Fruit fly (Drosophila melanogaster) whole organism, wandering third instar larva: Measurements from ENCODE around the gene SP555.

Source experiments
- Abd-B ChIP-seq: fragments of >200 bp; optimal IDR thresholded peaks from 2 replicates; lab custom pipeline; 2017; ENCODE audit warnings: missing biosample characterization, missing genetic modification characterization
- CG32264 ChIP-seq: fragments of 200-800 bp; sonication (Bioruptor generic); optimal IDR thresholded peaks from 2 replicates; lab custom pipeline; 2016; ENCODE audit warnings: missing biosample characterization, missing genetic modification characterization
- CrebA ChIP-seq: fragments of 200-800 bp; sonication (Bioruptor generic); optimal IDR thresholded peaks from 2 replicates; lab custom pipeline; 2016; ENCODE audit warnings: missing biosample characterization, mild to moderate bottlenecking, missing genetic modification characterization, borderline replicate concordance
- Dif ChIP-seq: fragments of 200-275, 200-300 bp; sonication (Bioruptor generic); optimal IDR thresholded peaks from 2 replicates; lab custom pipeline; 2018; ENCODE audit warnings: missing biosample characterization, missing genetic modification characterization; ENCODE audit not compliant: partially characterized antibody
- GATAd ChIP-seq: sonication (Bioruptor generic); optimal IDR thresholded peaks from 2 replicates; lab custom pipeline; 2016; ENCODE audit warnings: missing biosample characterization, missing genetic modification characterization
- HLH106 ChIP-seq: fragments of 200-800 bp; optimal IDR thresholded peaks from 3 replicates; lab custom pipeline; 2019; ENCODE audit warnings: missing biosample characterization, mild to moderate bottlenecking, missing genetic modification characterization, moderate library complexity
- Hnf4 ChIP-seq: fragments of 200-800 bp; sonication (Bioruptor generic); optimal IDR thresholded peaks from 2 replicates; lab custom pipeline; 2016; ENCODE audit warnings: missing biosample characterization, mild to moderate bottlenecking, missing genetic modification characterization
- Hr78 ChIP-seq: fragments of >200 bp; optimal IDR thresholded peaks from 2 replicates; lab custom pipeline; 2017; ENCODE audit warnings: missing biosample characterization, missing genetic modification characterization
- Hr83 ChIP-seq: fragments of 200-300 bp; sonication (Bioruptor generic); optimal IDR thresholded peaks from 2 replicates; lab custom pipeline; 2016; ENCODE audit warnings: missing biosample characterization, mild to moderate bottlenecking, missing genetic modification characterization, moderate library complexity; ENCODE audit not compliant: poor library complexity, severe bottlenecking
- Jra ChIP-seq: sonication (Bioruptor generic); optimal IDR thresholded peaks from 2 replicates; lab custom pipeline; 2016; ENCODE audit warnings: missing biosample characterization, missing genetic modification characterization
- Mio ChIP-seq: sonication (Bioruptor generic); optimal IDR thresholded peaks from 2 replicates; lab custom pipeline; 2016; ENCODE audit warnings: missing biosample characterization, missing genetic modification characterization
- Myc ChIP-seq: fragments of >200 bp; optimal IDR thresholded peaks from 2 replicates; lab custom pipeline; 2017
- N ChIP-seq: fragments of >200 bp; optimal IDR thresholded peaks from 2 replicates; lab custom pipeline; 2018; ENCODE audit warnings: missing biosample characterization, missing external identifiers, missing genetic modification characterization
- OdsH ChIP-seq: fragments of 200-800 bp; sonication (Bioruptor generic); optimal IDR thresholded peaks from 2 replicates; lab custom pipeline; 2016; ENCODE audit warnings: missing biosample characterization, mild to moderate bottlenecking, missing genetic modification characterization
- Rel ChIP-seq, 2 experiments: fragments of 200-800 bp; sonication (Bioruptor generic) in 1 of 2; optimal IDR thresholded peaks; 2 replicates in 1 of 2; 3 replicates in 1 of 2; lab custom pipeline; 2016 to 2019; ENCODE audit warnings: mild to moderate bottlenecking in 2 of 2, missing biosample characterization in 2 of 2, missing genetic modification characterization in 2 of 2, moderate library complexity in 1 of 2
- Sp1 ChIP-seq: fragments of 200-800 bp; sonication (Bioruptor generic); optimal IDR thresholded peaks from 3 replicates; lab custom pipeline; 2019; ENCODE audit warnings: missing biosample characterization, mild to moderate bottlenecking, missing genetic modification characterization, moderate library complexity
- Vsx2 ChIP-seq: fragments of 200-300, 225-300 bp; sonication (Bioruptor generic); optimal IDR thresholded peaks from 2 replicates; lab custom pipeline; 2018; ENCODE audit warnings: missing biosample characterization, missing genetic modification characterization; ENCODE audit not compliant: partially characterized antibody
- br ChIP-seq: fragments of 200-800 bp; sonication (Bioruptor generic); optimal IDR thresholded peaks from 2 replicates; lab custom pipeline; 2016; ENCODE audit warnings: missing biosample characterization, missing genetic modification characterization
- brk ChIP-seq: fragments of 200-800 bp; sonication (Bioruptor generic); optimal IDR thresholded peaks from 2 replicates; lab custom pipeline; 2016; ENCODE audit warnings: missing biosample characterization, mild to moderate bottlenecking, missing genetic modification characterization
- dl ChIP-seq, 2 experiments: fragments of 175-275, 200-275 bp in 1 of 2; fragments of 200-275 bp in 1 of 2; sonication (Bioruptor generic); optimal IDR thresholded peaks; lab custom pipeline; 2018; ENCODE audit warnings: mild to moderate bottlenecking in 2 of 2, missing biosample characterization in 2 of 2, missing genetic modification characterization in 2 of 2, moderate library complexity in 2 of 2; ENCODE audit not compliant: partially characterized antibody in 2 of 2, insufficient read depth in 1 of 2
- dmrt93B ChIP-seq: fragments of 200-800 bp; sonication (Bioruptor generic); optimal IDR thresholded peaks from 2 replicates; lab custom pipeline; 2018; ENCODE audit warnings: missing biosample characterization, mild to moderate bottlenecking, missing genetic modification characterization
- dsf ChIP-seq: sonication (Bioruptor generic); optimal IDR thresholded peaks from 2 replicates; lab custom pipeline; 2016; ENCODE audit warnings: missing biosample characterization, missing genetic modification characterization, borderline replicate concordance
- ey ChIP-seq: fragments of 200-800 bp; sonication (Bioruptor generic); optimal IDR thresholded peaks from 2 replicates; lab custom pipeline; 2016; ENCODE audit warnings: missing biosample characterization, missing genetic modification characterization
- foxo ChIP-seq, 2 experiments: fragments of 200-800 bp; sonication (Bioruptor generic); optimal IDR thresholded peaks; 2 replicates in 1 of 2; 3 replicates in 1 of 2; lab custom pipeline; 2016 to 2017; ENCODE audit warnings: missing biosample characterization in 2 of 2, missing genetic modification characterization in 2 of 2
- fru ChIP-seq: fragments of 200-800 bp; sonication (Bioruptor generic); optimal IDR thresholded peaks from 3 replicates; lab custom pipeline; 2016; ENCODE audit warnings: missing biosample characterization, mild to moderate bottlenecking, missing genetic modification characterization
- h ChIP-seq: fragments of 200-800 bp; sonication (Bioruptor generic); optimal IDR thresholded peaks from 3 replicates; lab custom pipeline; 2016; ENCODE audit warnings: missing biosample characterization, mild to moderate bottlenecking, missing genetic modification characterization
- jim ChIP-seq: fragments of 175-275, 200-325 bp; sonication (Bioruptor generic); optimal IDR thresholded peaks from 2 replicates; lab custom pipeline; 2016; ENCODE audit warnings: missing biosample characterization, mild to moderate bottlenecking, missing genetic modification characterization
- lola ChIP-seq: fragments of >200 bp; optimal IDR thresholded peaks from 2 replicates; lab custom pipeline; 2017; ENCODE audit warnings: missing biosample characterization, missing genetic modification characterization
- psq ChIP-seq: fragments of 200-800 bp; sonication (Bioruptor generic); optimal IDR thresholded peaks from 3 replicates; lab custom pipeline; 2017; ENCODE audit warnings: missing biosample characterization, mild to moderate bottlenecking, missing genetic modification characterization, moderate library complexity
- rgr ChIP-seq: fragments of 200-800 bp; sonication (Bioruptor generic); optimal IDR thresholded peaks from 3 replicates; lab custom pipeline; 2016; ENCODE audit warnings: missing biosample characterization, mild to moderate bottlenecking, missing genetic modification characterization
- sage ChIP-seq: fragments of 200-800 bp; sonication (Bioruptor generic); optimal IDR thresholded peaks from 2 replicates; lab custom pipeline; 2016; ENCODE audit warnings: missing biosample characterization, mild to moderate bottlenecking, missing genetic modification characterization
- sv ChIP-seq: fragments of 200-800 bp; sonication (Bioruptor generic); optimal IDR thresholded peaks from 3 replicates; lab custom pipeline; 2016; ENCODE audit warnings: missing biosample characterization, missing genetic modification characterization
- tai ChIP-seq: sonication (Bioruptor generic); optimal IDR thresholded peaks from 2 replicates; lab custom pipeline; 2016; ENCODE audit warnings: missing biosample characterization, missing genetic modification characterization
- usp ChIP-seq: fragments of >200 bp; optimal IDR thresholded peaks from 2 replicates; lab custom pipeline; 2017; ENCODE audit warnings: missing biosample characterization, missing genetic modification characterization
- woc ChIP-seq: sonication (Bioruptor generic); optimal IDR thresholded peaks from 2 replicates; lab custom pipeline; 2016; ENCODE audit warnings: missing biosample characterization, mild to moderate bottlenecking, missing genetic modification characterization

SP555 gene

dm6 chr2L:5060515-5060914 is 23.0 kb downstream of the SP555 start, which contains the start of gene qtc:
Gene qtc, plus strand, starts transcription at chr2L:5060815.
- TF ChIP-seq lola (GFP tag; lab: Kevin White, UChicago) (no peak), psq (GFP tag; lab: Kevin White, UChicago) (no peak), Myc (lab: Kevin White, UChicago) (no peak), Hnf4 (GFP tag; lab: Kevin White, UChicago) (no peak), Jra (GFP tag; lab: Kevin White, UChicago) (no peak)

- TF ChIP-seq foxo (GFP tag; optimal IDR thresholded peaks at IDR 0.05; lab: Kevin White, UChicago) (peak in 1 of 2 experiments; percentile 93), dl (GFP tag; optimal IDR thresholded peaks at IDR 0.05; lab: Kevin White, UChicago; ENCODE audit: insufficient read depth in 1 of 2, partially characterized antibody in 2 of 2) (no peak), Jra (GFP tag; lab: Kevin White, UChicago) (peak; percentile 75), CrebA (GFP tag; lab: Kevin White, UChicago) (no peak), brk (GFP tag; lab: Kevin White, UChicago) (peak; percentile 82), Myc (lab: Kevin White, UChicago) (no peak), dsf (GFP tag; lab: Kevin White, UChicago) (peak; percentile 13), OdsH (GFP tag; lab: Kevin White, UChicago) (peak; percentile 88), tai (no peak), rgr (GFP tag; lab: Kevin White, UChicago) (peak; percentile 85), Sp1 (GFP tag; lab: Kevin White, UChicago) (peak; percentile 82), Hnf4 (GFP tag; lab: Kevin White, UChicago) (peak; percentile 81), Rel (GFP tag; optimal IDR thresholded peaks at IDR 0.05; lab: Kevin White, UChicago) (no peak), Rel (tag; optimal IDR thresholded peaks at IDR 0.05; lab: Kevin White, UChicago) (peak; percentile 13), usp (GFP tag; lab: Kevin White, UChicago) (no peak), Mio (peak; percentile 0), CG32264 (GFP tag; lab: Kevin White, UChicago) (peak; percentile 48), N (GFP tag; lab: Kevin White, UChicago) (no peak), Hr83 (GFP tag; lab: Kevin White, UChicago) (peak; percentile 68), fru (GFP tag; lab: Kevin White, UChicago) (peak; percentile 92), h (GFP tag; lab: Kevin White, UChicago) (peak; percentile 85), sage (GFP tag; lab: Kevin White, UChicago) (peak; percentile 80), HLH106 (peak; percentile 42), Hr78 (GFP tag; lab: Kevin White, UChicago) (no peak), Abd-B (GFP tag; lab: Kevin White, UChicago) (no peak), Vsx2 (GFP tag; lab: Kevin White, UChicago) (no peak), dmrt93B (GFP tag; lab: Kevin White, UChicago) (peak; percentile 46), woc (GFP tag; lab: Kevin White, UChicago) (peak; percentile 52), jim (GFP tag; lab: Kevin White, UChicago) (no peak), sv (peak; percentile 64), psq (GFP tag; lab: Kevin White, UChicago) (peak; percentile 71), GATAd (GFP tag; lab: Kevin White, UChicago) (no peak), lola (GFP tag; lab: Kevin White, UChicago) (no peak), ey (GFP tag; lab: Kevin White, UChicago) (peak; percentile 79), br (GFP tag; lab: Kevin White, UChicago) (peak; percentile 83)
Observed at dm6 chr2L:5060952-5061478, 23.5 kb downstream of the SP555 start.

- TF ChIP-seq fru (GFP tag; lab: Kevin White, UChicago) = no peak
- peak; percentile 35 for TF ChIP-seq Dif
- TF ChIP-seq, all 38 proteins: peak for 1
Observed at dm6 chr2L:5062799-5063404, 25.4 kb downstream of the SP555 start.
